Worm (Caenorhabditis elegans): ENCODE measurements around the gene best-24.

ce11 chrIII:7924821-7925220, 24.0 kb downstream of the best-24 start, which contains the start of gene tag-250:
- TF ChIP-seq unc-62 (GFP tag; optimal IDR thresholded peaks at IDR 0.05) (no peak), F13H6.1 (tag; optimal IDR thresholded peaks at IDR 0.05) (no peak), nhr-237 (tag; optimal IDR thresholded peaks at IDR 0.05) (no peak), nhr-10 (tag; optimal IDR thresholded peaks at IDR 0.05) (no peak), lsy-2 (tag; optimal IDR thresholded peaks at IDR 0.05) (no peak), nhr-25 (tag; optimal IDR thresholded peaks at IDR 0.05) (no peak), mdl-1 (tag; optimal IDR thresholded peaks at IDR 0.05) (no peak)

Data from whole organism, L2 larva.